Fruit fly (Drosophila melanogaster) whole organism, wandering third instar larva: ENCODE data around the gene CG15531.

Experiments used
- CG32264 ChIP-seq: fragments of 200-800 bp; sonication (Bioruptor generic); optimal IDR thresholded peaks from 2 replicates; lab custom pipeline; 2016; ENCODE audit warnings: missing biosample characterization, missing genetic modification characterization
- CG9705 ChIP-seq: fragments of 200-800 bp; sonication (Bioruptor generic); optimal IDR thresholded peaks from 2 replicates; lab custom pipeline; 2018; ENCODE audit warnings: missing biosample characterization, mild to moderate bottlenecking, missing genetic modification characterization
- Dfd ChIP-seq: fragments of >200 bp; optimal IDR thresholded peaks from 2 replicates; lab custom pipeline; 2017; ENCODE audit warnings: missing biosample characterization, missing genetic modification characterization
- GATAd ChIP-seq: sonication (Bioruptor generic); optimal IDR thresholded peaks from 2 replicates; lab custom pipeline; 2016; ENCODE audit warnings: missing biosample characterization, missing genetic modification characterization
- Rel ChIP-seq, 2 experiments: fragments of 200-800 bp; sonication (Bioruptor generic) in 1 of 2; optimal IDR thresholded peaks; 2 replicates in 1 of 2; 3 replicates in 1 of 2; lab custom pipeline; 2016 to 2019; ENCODE audit warnings: mild to moderate bottlenecking in 2 of 2, missing biosample characterization in 2 of 2, missing genetic modification characterization in 2 of 2, moderate library complexity in 1 of 2
- dmrt93B ChIP-seq: fragments of 200-800 bp; sonication (Bioruptor generic); optimal IDR thresholded peaks from 2 replicates; lab custom pipeline; 2018; ENCODE audit warnings: missing biosample characterization, mild to moderate bottlenecking, missing genetic modification characterization
- fru ChIP-seq: fragments of 200-800 bp; sonication (Bioruptor generic); optimal IDR thresholded peaks from 3 replicates; lab custom pipeline; 2016; ENCODE audit warnings: missing biosample characterization, mild to moderate bottlenecking, missing genetic modification characterization
- lola ChIP-seq: fragments of >200 bp; optimal IDR thresholded peaks from 2 replicates; lab custom pipeline; 2017; ENCODE audit warnings: missing biosample characterization, missing genetic modification characterization
- pan ChIP-seq: fragments of >200 bp; optimal IDR thresholded peaks from 2 replicates; lab custom pipeline; 2017
- psq ChIP-seq: fragments of 200-800 bp; sonication (Bioruptor generic); optimal IDR thresholded peaks from 3 replicates; lab custom pipeline; 2017; ENCODE audit warnings: missing biosample characterization, mild to moderate bottlenecking, missing genetic modification characterization, moderate library complexity
- sv ChIP-seq: fragments of 200-800 bp; sonication (Bioruptor generic); optimal IDR thresholded peaks from 3 replicates; lab custom pipeline; 2016; ENCODE audit warnings: missing biosample characterization, missing genetic modification characterization
- usp ChIP-seq: fragments of >200 bp; optimal IDR thresholded peaks from 2 replicates; lab custom pipeline; 2017; ENCODE audit warnings: missing biosample characterization, missing genetic modification characterization

DNA sequence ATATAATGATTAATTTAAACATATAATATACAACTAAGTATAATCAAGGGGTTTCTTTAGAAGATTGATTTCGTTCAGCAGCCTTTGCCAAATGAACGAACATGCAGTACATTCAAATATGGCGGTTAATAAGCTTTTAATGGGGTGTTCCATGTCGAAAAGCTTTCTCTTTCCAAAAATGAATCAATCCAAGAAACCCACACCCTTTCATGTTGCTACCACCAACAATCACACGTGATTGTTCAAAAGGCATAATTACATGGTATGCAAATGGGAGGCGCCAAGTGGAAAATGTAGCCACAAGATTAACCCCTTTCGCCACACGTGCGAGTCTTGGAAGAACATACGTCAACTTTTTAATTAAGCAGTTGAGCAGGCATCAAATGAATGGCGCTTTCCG, 9.9 kb upstream of the CG15531 start:
- TF ChIP-seq lola (no peak), CG9705 (GFP tag; lab: Kevin White, UChicago) (no peak), GATAd (GFP tag; lab: Kevin White, UChicago) (no peak), Dfd (GFP tag; lab: Kevin White, UChicago) (no peak), dmrt93B (no peak), usp (GFP tag; lab: Kevin White, UChicago) (no peak), Rel (GFP tag; optimal IDR thresholded peaks at IDR 0.05; lab: Kevin White, UChicago) (no peak), Rel (tag; optimal IDR thresholded peaks at IDR 0.05; lab: Kevin White, UChicago) (no peak), psq (GFP tag; lab: Kevin White, UChicago) (no peak), fru (no peak), CG32264 (GFP tag; lab: Kevin White, UChicago) (no peak), sv (GFP tag; lab: Kevin White, UChicago) (no peak), pan (lab: Kevin White, UChicago) (no peak)
